Worm (Caenorhabditis elegans) whole organism, late embryonic: Measurements from ENCODE around the gene Y37D8A.8.

Source experiments
- ceh-24 ChIP-seq: sonication (generic microtip); optimal IDR thresholded peaks from 2 replicates; lab custom pipeline; 2016; ENCODE audit warnings: mild to moderate bottlenecking, missing genetic modification characterization, missing compliant biosample characterization
- dmd-4 ChIP-seq: sonication (generic microtip); optimal IDR thresholded peaks from 2 replicates; lab custom pipeline; 2016; ENCODE audit warnings: borderline replicate concordance, missing genetic modification characterization, missing compliant biosample characterization
- nfya-1 ChIP-seq: sonication (generic microtip); optimal IDR thresholded peaks from 2 replicates; lab custom pipeline; 2017; ENCODE audit warnings: missing genetic modification characterization, mild to moderate bottlenecking, missing compliant biosample characterization, antibody characterized with exemption, moderate library complexity
- unc-3 ChIP-seq, 2 experiments: fragments of 200-800 bp in 1 of 2; sonication (Bioruptor generic) in 1 of 2; sonication (generic microtip) in 1 of 2; conservative IDR thresholded peaks in 1 of 2; optimal IDR thresholded peaks in 1 of 2; 2 replicates each; pipeline versions ENCODE4 v1.3.6 to Lab custom; 2016 to 2022; ENCODE audit warnings: missing compliant biosample characterization in 2 of 2, missing genetic modification characterization in 2 of 2, missing genetic modification reagents in 1 of 2

DNA sequence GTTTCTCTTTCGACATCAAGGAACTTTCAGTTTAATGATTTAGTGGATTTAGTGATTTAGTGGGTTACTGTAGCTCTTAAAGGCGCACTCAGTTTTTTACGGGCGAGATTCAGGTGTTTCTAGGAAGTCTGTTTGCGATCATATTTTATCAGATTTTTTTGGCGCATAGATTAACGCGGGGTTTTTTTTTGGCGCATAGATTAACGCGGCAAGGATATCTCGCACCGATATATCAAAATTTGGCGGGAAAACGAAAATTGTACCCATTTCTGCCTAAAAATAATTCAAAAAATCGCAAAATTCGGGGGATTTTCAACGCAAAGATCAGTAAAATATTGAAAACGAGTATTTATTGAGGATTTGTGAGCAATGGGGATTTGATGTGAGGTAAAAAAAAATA lies 16.0 kb downstream of the Y37D8A.8 start:
- TF ChIP-seq ceh-24 (tag; lab: Kevin White, UChicago) (no peak), unc-3 (GFP tag; conservative IDR thresholded peaks at IDR 0.05; lab: Robert Waterston, UW) (no peak), unc-3 (tag; optimal IDR thresholded peaks at IDR 0.05; lab: Kevin White, UChicago) (no peak), dmd-4 (no peak), nfya-1 (tag; lab: Kevin White, UChicago) (no peak)
